Comparison of ENCODE assay signal across 1 worm cellular context in the genomic region with DNA sequence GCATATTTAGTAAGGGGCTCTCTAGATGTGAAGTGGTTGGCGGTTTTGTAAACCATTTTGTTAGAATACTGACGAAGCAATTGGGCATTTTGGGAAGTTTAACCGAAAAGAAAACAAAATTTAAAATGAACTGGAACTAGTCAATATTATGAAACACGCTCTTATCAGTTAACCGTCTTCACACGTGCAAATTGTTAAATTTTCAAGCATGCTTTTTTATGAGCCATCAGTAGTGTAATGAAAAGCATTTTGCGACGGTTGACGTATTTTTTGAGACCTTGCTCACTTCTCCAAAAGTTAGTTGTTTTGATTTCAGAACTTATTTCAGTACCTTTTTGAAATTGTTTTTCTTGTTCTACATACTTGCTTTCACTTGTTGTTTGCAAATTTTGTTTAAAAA.
TF ChIP-seq lines count a peak whose summit lies in the region.

A gene (minus strand): TSS at position 138 of the 400 bp plus-strand sequence.

TF ChIP-seq in whole organism, L4 larva, 104 proteins besides CTCF, POLR2A, EP300 and RAD21 (continued from another document):
- TF ChIP-seq hmg-1.1 (GFP tag; IDR thresholded peaks at IDR 0.05; lab: Robert Waterston, UW) (no peak), Y75B8A.6 (GFP tag; IDR thresholded peaks at IDR 0.05; lab: Robert Waterston, UW) (no peak), madf-9 (GFP tag; conservative IDR thresholded peaks at IDR 0.05; lab: Robert Waterston, UW) (no peak), ZK337.2 (GFP tag; IDR thresholded peaks at IDR 0.05; lab: Robert Waterston, UW) (no peak), lin-15B (tag; optimal IDR thresholded peaks at IDR 0.05; lab: Kevin White, UChicago) (no peak), cey-2 (tag; optimal IDR thresholded peaks at IDR 0.05; lab: Kevin White, UChicago; ENCODE audit: borderline replicate concordance, insufficient read depth) (no peak), lin-38 (GFP tag; IDR thresholded peaks at IDR 0.05; lab: Robert Waterston, UW) (no peak), nhr-111 (GFP tag; optimal IDR thresholded peaks at IDR 0.05; lab: Kevin White, UChicago) (no peak), ama-1 (optimal IDR thresholded peaks at IDR 0.05; lab: Kevin White, UChicago) (no peak), nhr-102 (tag; optimal IDR thresholded peaks at IDR 0.05; lab: Kevin White, UChicago) (no peak)
